Fruit fly (Drosophila melanogaster) whole organism, wandering third instar larva: Measurements from ENCODE around the gene Cyp4c3.
A peak's percentile ranks its signal among the peaks of the same experiment; 100 is the strongest.

Experiments used
- Abd-B ChIP-seq: fragments of >200 bp; optimal IDR thresholded peaks from 2 replicates; lab custom pipeline; 2017; ENCODE audit warnings: missing biosample characterization, missing genetic modification characterization
- CrebA ChIP-seq: fragments of 200-800 bp; sonication (Bioruptor generic); optimal IDR thresholded peaks from 2 replicates; lab custom pipeline; 2016; ENCODE audit warnings: missing biosample characterization, mild to moderate bottlenecking, missing genetic modification characterization, borderline replicate concordance
- Dfd ChIP-seq: fragments of >200 bp; optimal IDR thresholded peaks from 2 replicates; lab custom pipeline; 2017; ENCODE audit warnings: missing biosample characterization, missing genetic modification characterization
- Dif ChIP-seq: fragments of 200-275, 200-300 bp; sonication (Bioruptor generic); optimal IDR thresholded peaks from 2 replicates; lab custom pipeline; 2018; ENCODE audit warnings: missing biosample characterization, missing genetic modification characterization; ENCODE audit not compliant: partially characterized antibody
- GATAd ChIP-seq: sonication (Bioruptor generic); optimal IDR thresholded peaks from 2 replicates; lab custom pipeline; 2016; ENCODE audit warnings: missing biosample characterization, missing genetic modification characterization
- HLH106 ChIP-seq: fragments of 200-800 bp; optimal IDR thresholded peaks from 3 replicates; lab custom pipeline; 2019; ENCODE audit warnings: missing biosample characterization, mild to moderate bottlenecking, missing genetic modification characterization, moderate library complexity
- Hr78 ChIP-seq: fragments of >200 bp; optimal IDR thresholded peaks from 2 replicates; lab custom pipeline; 2017; ENCODE audit warnings: missing biosample characterization, missing genetic modification characterization
- Hr83 ChIP-seq: fragments of 200-300 bp; sonication (Bioruptor generic); optimal IDR thresholded peaks from 2 replicates; lab custom pipeline; 2016; ENCODE audit warnings: missing biosample characterization, mild to moderate bottlenecking, missing genetic modification characterization, moderate library complexity; ENCODE audit not compliant: poor library complexity, severe bottlenecking
- Jra ChIP-seq: sonication (Bioruptor generic); optimal IDR thresholded peaks from 2 replicates; lab custom pipeline; 2016; ENCODE audit warnings: missing biosample characterization, missing genetic modification characterization
- Mio ChIP-seq: sonication (Bioruptor generic); optimal IDR thresholded peaks from 2 replicates; lab custom pipeline; 2016; ENCODE audit warnings: missing biosample characterization, missing genetic modification characterization
- Myc ChIP-seq: fragments of >200 bp; optimal IDR thresholded peaks from 2 replicates; lab custom pipeline; 2017
- OdsH ChIP-seq: fragments of 200-800 bp; sonication (Bioruptor generic); optimal IDR thresholded peaks from 2 replicates; lab custom pipeline; 2016; ENCODE audit warnings: missing biosample characterization, mild to moderate bottlenecking, missing genetic modification characterization
- Rel ChIP-seq, 2 experiments: fragments of 200-800 bp; sonication (Bioruptor generic) in 1 of 2; optimal IDR thresholded peaks; 2 replicates in 1 of 2; 3 replicates in 1 of 2; lab custom pipeline; 2016 to 2019; ENCODE audit warnings: mild to moderate bottlenecking in 2 of 2, missing biosample characterization in 2 of 2, missing genetic modification characterization in 2 of 2, moderate library complexity in 1 of 2
- Sp1 ChIP-seq: fragments of 200-800 bp; sonication (Bioruptor generic); optimal IDR thresholded peaks from 3 replicates; lab custom pipeline; 2019; ENCODE audit warnings: missing biosample characterization, mild to moderate bottlenecking, missing genetic modification characterization, moderate library complexity
- br ChIP-seq: fragments of 200-800 bp; sonication (Bioruptor generic); optimal IDR thresholded peaks from 2 replicates; lab custom pipeline; 2016; ENCODE audit warnings: missing biosample characterization, missing genetic modification characterization
- brk ChIP-seq: fragments of 200-800 bp; sonication (Bioruptor generic); optimal IDR thresholded peaks from 2 replicates; lab custom pipeline; 2016; ENCODE audit warnings: missing biosample characterization, mild to moderate bottlenecking, missing genetic modification characterization
- dl ChIP-seq, 2 experiments: fragments of 175-275, 200-275 bp in 1 of 2; fragments of 200-275 bp in 1 of 2; sonication (Bioruptor generic); optimal IDR thresholded peaks; lab custom pipeline; 2018; ENCODE audit warnings: mild to moderate bottlenecking in 2 of 2, missing biosample characterization in 2 of 2, missing genetic modification characterization in 2 of 2, moderate library complexity in 2 of 2; ENCODE audit not compliant: partially characterized antibody in 2 of 2, insufficient read depth in 1 of 2
- dmrt93B ChIP-seq: fragments of 200-800 bp; sonication (Bioruptor generic); optimal IDR thresholded peaks from 2 replicates; lab custom pipeline; 2018; ENCODE audit warnings: missing biosample characterization, mild to moderate bottlenecking, missing genetic modification characterization
- ey ChIP-seq: fragments of 200-800 bp; sonication (Bioruptor generic); optimal IDR thresholded peaks from 2 replicates; lab custom pipeline; 2016; ENCODE audit warnings: missing biosample characterization, missing genetic modification characterization
- foxo ChIP-seq, 2 experiments: fragments of 200-800 bp; sonication (Bioruptor generic); optimal IDR thresholded peaks; 2 replicates in 1 of 2; 3 replicates in 1 of 2; lab custom pipeline; 2016 to 2017; ENCODE audit warnings: missing biosample characterization in 2 of 2, missing genetic modification characterization in 2 of 2
- fru ChIP-seq: fragments of 200-800 bp; sonication (Bioruptor generic); optimal IDR thresholded peaks from 3 replicates; lab custom pipeline; 2016; ENCODE audit warnings: missing biosample characterization, mild to moderate bottlenecking, missing genetic modification characterization
- jim ChIP-seq: fragments of 175-275, 200-325 bp; sonication (Bioruptor generic); optimal IDR thresholded peaks from 2 replicates; lab custom pipeline; 2016; ENCODE audit warnings: missing biosample characterization, mild to moderate bottlenecking, missing genetic modification characterization
- lola ChIP-seq: fragments of >200 bp; optimal IDR thresholded peaks from 2 replicates; lab custom pipeline; 2017; ENCODE audit warnings: missing biosample characterization, missing genetic modification characterization
- pan ChIP-seq: fragments of >200 bp; optimal IDR thresholded peaks from 2 replicates; lab custom pipeline; 2017
- psq ChIP-seq: fragments of 200-800 bp; sonication (Bioruptor generic); optimal IDR thresholded peaks from 3 replicates; lab custom pipeline; 2017; ENCODE audit warnings: missing biosample characterization, mild to moderate bottlenecking, missing genetic modification characterization, moderate library complexity
- sage ChIP-seq: fragments of 200-800 bp; sonication (Bioruptor generic); optimal IDR thresholded peaks from 2 replicates; lab custom pipeline; 2016; ENCODE audit warnings: missing biosample characterization, mild to moderate bottlenecking, missing genetic modification characterization
- sv ChIP-seq: fragments of 200-800 bp; sonication (Bioruptor generic); optimal IDR thresholded peaks from 3 replicates; lab custom pipeline; 2016; ENCODE audit warnings: missing biosample characterization, missing genetic modification characterization
- usp ChIP-seq: fragments of >200 bp; optimal IDR thresholded peaks from 2 replicates; lab custom pipeline; 2017; ENCODE audit warnings: missing biosample characterization, missing genetic modification characterization

Gene Cyp4c3

DNA sequence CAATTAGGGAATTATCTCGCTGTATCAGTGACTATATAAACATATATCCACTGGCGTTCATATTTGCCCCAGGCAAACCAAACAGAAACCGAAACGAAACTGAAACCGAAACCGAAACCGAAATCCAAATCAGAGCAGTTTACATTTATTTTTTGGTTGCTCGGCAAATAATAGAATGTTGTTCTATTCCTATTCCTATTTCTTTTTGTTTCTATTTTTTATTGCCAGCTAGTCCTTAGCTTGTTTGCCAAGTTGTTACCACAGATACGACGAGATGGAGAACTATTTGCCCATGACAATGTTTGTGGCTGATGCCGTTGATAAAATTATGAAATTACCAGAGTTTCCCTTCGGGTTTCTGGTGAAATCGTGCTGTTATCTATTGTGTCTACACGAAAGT lies 25.0 kb downstream of the Cyp4c3 start:
- no peak for TF ChIP-seq usp
- no peak for TF ChIP-seq dmrt93B (GFP tag; lab: Kevin White, UChicago)
- TF ChIP-seq fru (GFP tag; lab: Kevin White, UChicago): no peak
- no peak for TF ChIP-seq Mio

DNA sequence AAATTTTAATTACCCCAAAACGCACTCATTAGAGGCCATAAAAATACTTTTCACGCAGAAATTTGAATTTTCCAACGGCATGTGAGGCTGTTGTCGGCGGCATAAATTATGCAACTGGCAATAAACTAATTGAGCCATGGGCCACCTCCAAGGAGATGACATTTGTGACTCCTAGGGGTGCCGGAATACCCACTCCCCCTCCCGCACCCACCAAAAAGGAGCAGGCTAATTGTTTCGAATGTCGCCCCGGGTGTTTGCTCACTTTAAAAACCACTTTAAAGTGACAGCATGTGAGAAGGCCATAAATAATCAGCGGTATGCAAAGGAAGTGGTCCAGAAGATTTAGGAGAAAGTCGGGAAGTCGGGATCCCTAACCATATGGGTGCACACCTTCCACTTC lies 28.6 kb downstream of the Cyp4c3 start:
- TF ChIP-seq sv (GFP tag; lab: Kevin White, UChicago): no peak
- TF ChIP-seq Mio: no peak
- TF ChIP-seq Hr78 (GFP tag; lab: Kevin White, UChicago): no peak
- TF ChIP-seq OdsH: no peak
- no peak for TF ChIP-seq HLH106 (tag; lab: Kevin White, UChicago)

DNA sequence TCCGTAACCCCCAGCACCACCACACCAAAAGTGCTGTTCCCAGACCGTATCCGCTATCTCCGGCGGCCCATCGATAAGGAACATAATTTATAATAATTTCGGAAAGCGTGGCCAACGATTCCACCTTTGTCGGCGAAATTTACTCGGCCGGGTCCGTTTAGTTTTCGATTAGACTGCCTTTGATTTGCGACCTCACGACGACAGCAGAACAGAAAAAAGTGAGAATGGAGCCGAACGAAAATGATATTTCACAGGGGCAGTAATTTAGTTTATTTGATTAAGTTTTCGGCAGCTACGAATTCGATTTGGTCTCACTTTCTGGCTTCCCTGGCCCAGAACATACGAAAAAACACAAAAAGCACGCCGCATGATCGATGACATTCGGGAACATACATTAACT lies 29.7 kb downstream of the Cyp4c3 start:
- no peak for TF ChIP-seq CrebA (GFP tag; lab: Kevin White, UChicago)
- no peak for TF ChIP-seq HLH106 (tag; lab: Kevin White, UChicago)
- no peak for TF ChIP-seq Dfd (GFP tag; lab: Kevin White, UChicago)
- TF ChIP-seq lola: no peak
- TF ChIP-seq usp: no peak
- no peak for TF ChIP-seq jim (GFP tag; lab: Kevin White, UChicago)
- no peak for TF ChIP-seq Abd-B
- no peak for TF ChIP-seq br

dm6 chr3R:30925436-30925835 lies 31.6 kb downstream of the Cyp4c3 start:
- TF ChIP-seq dl (GFP tag; optimal IDR thresholded peaks at IDR 0.05; lab: Kevin White, UChicago; ENCODE audit: insufficient read depth in 1 of 2, partially characterized antibody in 2 of 2): no peak
- TF ChIP-seq Jra (GFP tag; lab: Kevin White, UChicago): no peak
- no peak for TF ChIP-seq CrebA (GFP tag; lab: Kevin White, UChicago)
- TF ChIP-seq, all 38 proteins: peak for 0

dm6 chr3R:30926033-30926432 lies 32.2 kb downstream of the Cyp4c3 start:
- TF ChIP-seq Rel (GFP tag; optimal IDR thresholded peaks at IDR 0.05; lab: Kevin White, UChicago) (no peak), Rel (tag; optimal IDR thresholded peaks at IDR 0.05; lab: Kevin White, UChicago) (peak; percentile 14), Dif (GFP tag; lab: Kevin White, UChicago) (no peak)
- TF ChIP-seq, all 38 proteins: peak for 1

DNA sequence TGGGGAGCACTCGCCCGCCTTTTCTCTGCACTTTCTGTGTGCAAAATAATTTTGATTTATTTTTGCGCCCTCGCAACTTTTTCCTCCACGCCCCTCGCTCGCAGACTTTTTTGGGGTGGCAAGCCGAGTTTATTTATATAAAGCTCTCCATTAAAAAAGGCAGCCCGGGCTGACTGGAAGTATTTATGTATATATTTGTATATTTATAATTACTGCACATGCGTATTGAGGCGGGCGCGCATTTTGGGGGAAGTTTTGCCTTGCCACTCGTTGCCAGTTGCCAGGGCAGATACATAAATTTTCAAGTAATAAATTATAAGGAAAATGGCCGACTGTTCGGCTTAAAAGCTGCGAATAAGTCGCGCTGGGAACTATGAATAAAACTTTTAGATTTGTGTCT lies 34.8 kb downstream of the Cyp4c3 start:
- TF ChIP-seq Dfd (GFP tag; lab: Kevin White, UChicago): no peak
- no peak for TF ChIP-seq foxo (GFP tag; optimal IDR thresholded peaks at IDR 0.05; lab: Kevin White, UChicago)
- no peak for TF ChIP-seq pan
- TF ChIP-seq fru (GFP tag; lab: Kevin White, UChicago): no peak
- TF ChIP-seq Sp1 (GFP tag; lab: Kevin White, UChicago): no peak
- no peak for TF ChIP-seq Mio
- TF ChIP-seq GATAd (GFP tag; lab: Kevin White, UChicago): no peak
- TF ChIP-seq ey (GFP tag; lab: Kevin White, UChicago): no peak
- no peak for TF ChIP-seq Abd-B
- TF ChIP-seq OdsH: no peak
- no peak for TF ChIP-seq lola
- TF ChIP-seq sage (GFP tag; lab: Kevin White, UChicago): no peak
- no peak for TF ChIP-seq Rel (GFP tag; optimal IDR thresholded peaks at IDR 0.05; lab: Kevin White, UChicago)
- TF ChIP-seq Rel (tag; optimal IDR thresholded peaks at IDR 0.05; lab: Kevin White, UChicago): no peak
- TF ChIP-seq psq (GFP tag; lab: Kevin White, UChicago): no peak
- TF ChIP-seq brk: no peak
- no peak for TF ChIP-seq Myc
- no peak for TF ChIP-seq sv (GFP tag; lab: Kevin White, UChicago)
- no peak for TF ChIP-seq jim (GFP tag; lab: Kevin White, UChicago)

- peak; percentile 19 for TF ChIP-seq Hr83 (GFP tag; lab: Kevin White, UChicago)
- no peak for TF ChIP-seq Sp1 (GFP tag; lab: Kevin White, UChicago)
Measured at dm6 chr3R:30932092-30932491, 38.3 kb downstream of the Cyp4c3 start.
